Worm (Caenorhabditis elegans): ENCODE results near the gene sup-35.
A peak's percentile ranks its signal among the peaks of the same experiment; 100 is the strongest.

DNA sequence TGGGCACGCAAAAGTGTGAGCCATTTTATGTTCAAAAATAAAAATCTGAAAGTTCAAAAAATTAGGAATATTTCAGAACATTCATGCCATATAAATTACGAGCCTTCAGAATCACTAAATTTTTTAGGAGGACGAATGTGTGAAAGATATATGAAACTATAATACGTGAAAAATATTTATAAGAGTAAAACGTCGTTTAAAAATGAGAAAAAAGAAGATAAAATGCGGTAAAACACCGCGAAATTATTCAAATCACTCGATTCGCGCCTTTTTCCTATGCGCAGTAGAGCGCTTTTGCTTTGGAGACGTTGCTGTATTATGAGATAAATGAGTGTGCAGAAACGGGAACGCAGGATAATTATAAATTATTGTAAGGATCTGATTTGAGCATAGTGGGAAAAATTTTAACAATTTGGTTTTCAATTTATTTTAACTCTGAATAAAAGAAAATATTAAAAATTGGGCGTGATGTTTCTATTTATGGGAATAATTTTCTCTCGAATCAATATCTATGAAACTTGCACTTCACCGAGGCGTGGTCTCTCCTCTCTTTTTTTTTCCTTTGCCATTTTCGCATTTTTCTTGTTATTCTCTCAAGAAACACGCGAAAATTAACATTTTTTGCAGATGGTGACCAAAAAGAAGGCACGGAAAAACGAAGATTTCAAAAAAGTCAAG is at the start of gene sup-35, which contains the start of gene Y48A6C.4:
- TF ChIP-seq nhr-25 (tag; optimal IDR thresholded peaks at IDR 0.05) (peak; percentile 64), unc-62 (GFP tag; optimal IDR thresholded peaks at IDR 0.05) (no peak)
